Fruit fly (Drosophila melanogaster) whole organism, embryonic: Measurements from ENCODE around the gene CG14535.

Experiments
- B-H1 ChIP-seq: fragments of 200-800 bp; sonication (Bioruptor generic); IDR thresholded peaks from 3 replicates; pipeline ENCODE4 v1.3.6; 2022; ENCODE audit warnings: missing biosample characterization, missing genetic modification characterization
- CG10267 ChIP-seq: fragments of 200-800 bp; sonication (Bioruptor generic); optimal IDR thresholded peaks from 2 replicates; lab custom pipeline; 2018; ENCODE audit warnings: missing biosample characterization, mild to moderate bottlenecking, missing genetic modification characterization, moderate library complexity
- CG10366 ChIP-seq: fragments of 200-800 bp; sonication (Bioruptor generic); IDR thresholded peaks from 2 replicates; pipeline ENCODE4 v1.3.6; 2022; ENCODE audit warnings: missing biosample characterization, missing genetic modification characterization
- CG10543 ChIP-seq: fragments of 200-800 bp; sonication (Bioruptor generic); optimal IDR thresholded peaks from 3 replicates; lab custom pipeline; 2017; ENCODE audit warnings: missing biosample characterization, mild to moderate bottlenecking, missing genetic modification characterization, moderate library complexity
- CG13424 ChIP-seq: fragments of 200-800 bp; sonication (Bioruptor generic); optimal IDR thresholded peaks from 2 replicates; lab custom pipeline; 2019; ENCODE audit warnings: missing biosample characterization, mild to moderate bottlenecking, missing genetic modification characterization, moderate library complexity
- CG14014 ChIP-seq: fragments of 200-800 bp; sonication (Bioruptor generic); IDR thresholded peaks from 2 replicates; pipeline ENCODE4 v1.3.6; 2022; ENCODE audit warnings: missing biosample characterization, missing genetic modification characterization
- CG14441 ChIP-seq: fragments of 200-800 bp; sonication (Bioruptor generic); IDR thresholded peaks from 2 replicates; pipeline ENCODE4 v1.3.6; 2022; ENCODE audit warnings: missing biosample characterization, missing genetic modification characterization
- CG14710 ChIP-seq: fragments of 200-800 bp; sonication (Bioruptor generic); optimal IDR thresholded peaks from 3 replicates; lab custom pipeline; 2019; ENCODE audit warnings: missing biosample characterization, mild to moderate bottlenecking, missing genetic modification characterization, moderate library complexity
- CG1602 ChIP-seq: fragments of 200-800 bp; sonication (Bioruptor generic); optimal IDR thresholded peaks from 3 replicates; lab custom pipeline; 2016; ENCODE audit warnings: missing biosample characterization, missing genetic modification characterization
- CG17385 ChIP-seq: fragments of 200-800 bp; sonication (Bioruptor generic); optimal IDR thresholded peaks from 3 replicates; lab custom pipeline; 2018; ENCODE audit warnings: missing biosample characterization, mild to moderate bottlenecking, missing genetic modification characterization
- CG2678 ChIP-seq: fragments of 200-800 bp; sonication (Bioruptor generic); optimal IDR thresholded peaks from 3 replicates; lab custom pipeline; 2019; ENCODE audit warnings: missing biosample characterization, mild to moderate bottlenecking, missing genetic modification characterization, moderate library complexity
- CG31441 ChIP-seq: fragments of 200-800 bp; sonication (Bioruptor generic); IDR thresholded peaks from 2 replicates; pipeline ENCODE4 v1.3.6; 2022; ENCODE audit warnings: missing biosample characterization, missing genetic modification characterization
- CG34422 ChIP-seq: fragments of 200-800 bp; sonication (Bioruptor generic); IDR thresholded peaks from 3 replicates; pipeline ENCODE4 v1.3.6; 2022; ENCODE audit warnings: missing biosample characterization, missing genetic modification characterization
- CG3847 ChIP-seq: fragments of 200-800 bp; sonication (Bioruptor generic); IDR thresholded peaks from 2 replicates; pipeline ENCODE4 v1.3.6; 2022; ENCODE audit warnings: missing biosample characterization, missing genetic modification characterization
- CG6689 ChIP-seq: fragments of 200-800 bp; sonication (Bioruptor generic); IDR thresholded peaks from 2 replicates; pipeline ENCODE4 v1.3.6; 2022; ENCODE audit warnings: missing biosample characterization, missing genetic modification characterization
- CG7372 ChIP-seq: fragments of 200-800 bp; sonication (Bioruptor generic); IDR thresholded peaks from 2 replicates; pipeline ENCODE4 v1.3.6; 2022; ENCODE audit warnings: missing biosample characterization, missing genetic modification characterization
- CG8388 ChIP-seq: fragments of 200-800 bp; sonication (Bioruptor generic); optimal IDR thresholded peaks from 2 replicates; lab custom pipeline; 2019; ENCODE audit warnings: missing biosample characterization, mild to moderate bottlenecking, missing genetic modification characterization, moderate library complexity
- Chrac-16 ChIP-seq: fragments of 200-800 bp; sonication (Bioruptor generic); optimal IDR thresholded peaks from 3 replicates; lab custom pipeline; 2016; ENCODE audit warnings: missing biosample characterization, missing genetic modification characterization
- CoRest ChIP-seq: fragments of 200-800 bp; sonication (Bioruptor generic); optimal IDR thresholded peaks from 3 replicates; lab custom pipeline; 2018; ENCODE audit warnings: missing biosample characterization, mild to moderate bottlenecking, missing genetic modification characterization, moderate library complexity
- Dbx ChIP-seq: fragments of 200-800 bp; sonication (Bioruptor generic); IDR thresholded peaks from 3 replicates; pipeline ENCODE4 v1.3.6; 2022; ENCODE audit warnings: missing biosample characterization, missing genetic modification characterization
- Drgx ChIP-seq: fragments of 200-800 bp; sonication (Bioruptor generic); IDR thresholded peaks from 2 replicates; pipeline ENCODE4 v1.3.6; 2022; ENCODE audit warnings: missing biosample characterization, missing genetic modification characterization
- H15 ChIP-seq: fragments of 200-800 bp; sonication (Bioruptor generic); IDR thresholded peaks from 3 replicates; pipeline ENCODE4 v1.3.6; 2022; ENCODE audit warnings: missing biosample characterization, missing genetic modification characterization
- Hand ChIP-seq: fragments of 200-800 bp; sonication (Bioruptor generic); optimal IDR thresholded peaks from 2 replicates; lab custom pipeline; 2017; ENCODE audit warnings: mild to moderate bottlenecking, missing biosample characterization, missing genetic modification reagents, missing genetic modification characterization
- Hmr ChIP-seq: fragments of 200-800 bp; sonication (Bioruptor generic); optimal IDR thresholded peaks from 3 replicates; lab custom pipeline; 2017; ENCODE audit warnings: mild to moderate bottlenecking, missing biosample characterization, missing genetic modification reagents, missing genetic modification characterization
- Hr3 ChIP-seq: fragments of 200-800 bp; sonication (Bioruptor generic); optimal IDR thresholded peaks from 3 replicates; lab custom pipeline; 2016; ENCODE audit warnings: missing biosample characterization, missing genetic modification characterization
- Hr51 ChIP-seq, 2 experiments: fragments of 200-800 bp; sonication (Bioruptor generic); optimal IDR thresholded peaks; 2 replicates in 1 of 2; 3 replicates in 1 of 2; lab custom pipeline; 2016 to 2018; ENCODE audit warnings: missing biosample characterization in 2 of 2, missing genetic modification characterization in 2 of 2, mild to moderate bottlenecking in 1 of 2, moderate library complexity in 1 of 2
- Meics ChIP-seq: fragments of 200-800 bp; sonication (Bioruptor generic); optimal IDR thresholded peaks from 2 replicates; lab custom pipeline; 2017; ENCODE audit warnings: missing biosample characterization, mild to moderate bottlenecking, missing genetic modification characterization
- Six4 ChIP-seq: fragments of 200-800 bp; sonication (Bioruptor generic); optimal IDR thresholded peaks from 2 replicates; lab custom pipeline; 2016; ENCODE audit warnings: missing biosample characterization, missing genetic modification characterization
- Sox102F ChIP-seq: fragments of 200-800 bp; sonication (Bioruptor generic); optimal IDR thresholded peaks from 2 replicates; lab custom pipeline; 2018; ENCODE audit warnings: missing biosample characterization, mild to moderate bottlenecking, missing genetic modification characterization, moderate library complexity
- Spps ChIP-seq: fragments of 200-800 bp; sonication (Bioruptor generic); optimal IDR thresholded peaks from 2 replicates; lab custom pipeline; 2018; ENCODE audit warnings: missing biosample characterization, mild to moderate bottlenecking, missing genetic modification characterization
- ab ChIP-seq: fragments of 200-800 bp; sonication (Bioruptor generic); optimal IDR thresholded peaks from 2 replicates; lab custom pipeline; 2016; ENCODE audit warnings: missing biosample characterization, missing genetic modification characterization
- caup ChIP-seq: fragments of 200-800 bp; sonication (Bioruptor generic); optimal IDR thresholded peaks from 3 replicates; lab custom pipeline; 2017; ENCODE audit warnings: missing biosample characterization, mild to moderate bottlenecking, missing genetic modification characterization, moderate library complexity; ENCODE audit not compliant: severe bottlenecking
- dmrt99B ChIP-seq: fragments of 200-800 bp; sonication (Bioruptor generic); optimal IDR thresholded peaks from 2 replicates; lab custom pipeline; 2018; ENCODE audit warnings: missing biosample characterization, mild to moderate bottlenecking, missing genetic modification characterization, moderate library complexity
- esg ChIP-seq: fragments of 200-800 bp; sonication (Bioruptor generic); conservative IDR thresholded peaks from 2 replicates; pipeline ENCODE4 v1.3.6; 2022; ENCODE audit warnings: missing biosample characterization, missing genetic modification characterization
- eve ChIP-seq, 2 experiments: fragments of >200 bp; optimal IDR thresholded peaks; 2 replicates each; lab custom pipeline; 2017; ENCODE audit warnings: missing biosample characterization in 2 of 2, missing genetic modification characterization in 2 of 2
- gce ChIP-seq: fragments of 200-800 bp; sonication (Bioruptor generic); IDR thresholded peaks from 3 replicates; pipeline ENCODE4 v1.3.6; 2022; ENCODE audit warnings: missing biosample characterization, missing genetic modification characterization
- ind ChIP-seq: fragments of 200-800 bp; sonication (Bioruptor generic); optimal IDR thresholded peaks from 3 replicates; lab custom pipeline; 2016; ENCODE audit warnings: missing biosample characterization, missing genetic modification characterization
- jing ChIP-seq: fragments of 200-800 bp; sonication (Bioruptor generic); optimal IDR thresholded peaks from 2 replicates; lab custom pipeline; 2018; ENCODE audit warnings: missing biosample characterization, mild to moderate bottlenecking, missing genetic modification characterization
- ken ChIP-seq: fragments of 200-800 bp; sonication (Bioruptor generic); IDR thresholded peaks from 3 replicates; pipeline ENCODE4 v1.3.6; 2022; ENCODE audit warnings: missing biosample characterization, missing genetic modification characterization
- lab ChIP-seq: fragments of 200-800 bp; sonication (Bioruptor generic); optimal IDR thresholded peaks from 3 replicates; lab custom pipeline; 2017; ENCODE audit warnings: missing biosample characterization, missing genetic modification characterization, mild to moderate bottlenecking, moderate library complexity, missing genetic modification reagents
- otp ChIP-seq: fragments of 200-800 bp; sonication (Bioruptor generic); IDR thresholded peaks from 3 replicates; pipeline ENCODE4, ENCODE4 v1.3.6; 2022; ENCODE audit warnings: missing biosample characterization, missing genetic modification characterization
- pan ChIP-seq, 4 experiments: fragments of >200 bp in 3 of 4; fragments of 200-800 bp in 1 of 4; sonication (Bioruptor generic) in 1 of 4; optimal IDR thresholded peaks in 3 of 4; IDR thresholded peaks in 1 of 4; 2 replicates each; pipeline versions ENCODE4 v1.3.6 to Lab custom; 2017 to 2022; ENCODE audit warnings: missing biosample characterization in 2 of 4, missing genetic modification characterization in 2 of 4, mixed read lengths in 1 of 4
- phol ChIP-seq: fragments of 200-800 bp; sonication (Bioruptor generic); optimal IDR thresholded peaks from 3 replicates; lab custom pipeline; 2018; ENCODE audit warnings: missing biosample characterization, mild to moderate bottlenecking, missing genetic modification characterization, moderate library complexity
- sisA ChIP-seq: fragments of 200-800 bp; sonication (Bioruptor generic); IDR thresholded peaks from 2 replicates; pipeline ENCODE4 v1.3.6; 2022; ENCODE audit warnings: missing biosample characterization, missing genetic modification characterization
- slbo ChIP-seq: fragments of 200-800 bp; sonication (Bioruptor generic); IDR thresholded peaks from 2 replicates; pipeline ENCODE4 v1.3.6; 2022; ENCODE audit warnings: missing biosample characterization, missing genetic modification characterization
- ssp ChIP-seq: fragments of 200-800 bp; sonication (Bioruptor generic); IDR thresholded peaks from 2 replicates; pipeline ENCODE4 v1.3.6; 2022; ENCODE audit warnings: missing biosample characterization, missing genetic modification characterization
- tgo ChIP-seq: fragments of 200-800 bp; sonication (Bioruptor generic); IDR thresholded peaks from 3 replicates; pipeline ENCODE4 v1.3.6; 2022; ENCODE audit warnings: missing biosample characterization, missing genetic modification characterization
- wor ChIP-seq: fragments of 200-800 bp; sonication (Bioruptor generic); IDR thresholded peaks from 2 replicates; pipeline ENCODE4 v1.3.6; 2022; ENCODE audit warnings: missing biosample characterization, missing genetic modification characterization
- zfh1 ChIP-seq: fragments of 200-800 bp; sonication (Bioruptor generic); IDR thresholded peaks from 3 replicates; pipeline ENCODE4 v1.3.6; 2022; ENCODE audit warnings: missing biosample characterization, missing genetic modification characterization

CG14535 gene

dm6 chr2L:7849472-7849871 is 5.8 kb downstream of the CG14535 start (continued):
- peak; percentile 4 for TF ChIP-seq phol
- TF ChIP-seq caup, result peak; percentile 2
- TF ChIP-seq CG14441, result no peak
- TF ChIP-seq Sox102F (GFP tag; lab: Kevin White, UChicago), result peak; percentile 54
- no peak for TF ChIP-seq Spps (tag; lab: Kevin White, UChicago)
- TF ChIP-seq lab (GFP tag; lab: Kevin White, UChicago), result peak; percentile 61
- peak; percentile 32 for TF ChIP-seq CG13424 (tag; lab: Kevin White, UChicago)
- no peak for TF ChIP-seq pan (optimal IDR thresholded peaks at IDR 0.05; lab: Kevin White, UChicago)
- peak in 1 of 2 experiments; percentile 45 for TF ChIP-seq pan (GFP tag; optimal IDR thresholded peaks at IDR 0.05 in 1 of 2, IDR thresholded peaks at IDR 0.05 in 1 of 2)
- TF ChIP-seq CG10543, result no peak
- no peak for TF ChIP-seq eve (GFP tag; optimal IDR thresholded peaks at IDR 0.05; lab: Kevin White, UChicago)
- TF ChIP-seq CG3847 (GFP tag; lab: Robert Waterston, UW), result no peak
- TF ChIP-seq CG14710 (tag; lab: Kevin White, UChicago), result no peak
- TF ChIP-seq Hmr (GFP tag; lab: Kevin White, UChicago), result peak; percentile 9
- 0 out of 3 replicates have a peak, but pooled peaks have one; percentile 11 for TF ChIP-seq otp (GFP tag; lab: Robert Waterston, UW)
- TF ChIP-seq Drgx (GFP tag; lab: Robert Waterston, UW), result peak; percentile 20; the same call in 1 of the 2 replicates
- TF ChIP-seq CG10366 (GFP tag; lab: Robert Waterston, UW), result peak; percentile 12; the same call in 1 of the 2 replicates
- TF ChIP-seq jing, result no peak
- TF ChIP-seq CG8388 (GFP tag; lab: Kevin White, UChicago), result peak; percentile 36
- TF ChIP-seq CG7372, result no peak
- 0 out of 2 replicates have a peak, but pooled peaks have one; percentile 34 for TF ChIP-seq wor (GFP tag; lab: Robert Waterston, UW)
- peak; percentile 47; the same call in 2 of the 3 replicates for TF ChIP-seq tgo (GFP tag; lab: Robert Waterston, UW)
- TF ChIP-seq zfh1, result peak; percentile 43; the same call in 1 of the 3 replicates
- no peak for TF ChIP-seq ab (GFP tag; lab: Kevin White, UChicago)
- TF ChIP-seq sisA (GFP tag; lab: Robert Waterston, UW), result peak; percentile 36; the same call in 1 of the 2 replicates
- peak; percentile 57 for TF ChIP-seq slbo (GFP tag; lab: Robert Waterston, UW)
- peak in 1 of 2 experiments; percentile 45 for TF ChIP-seq Hr51 (GFP tag; optimal IDR thresholded peaks at IDR 0.05; lab: Kevin White, UChicago)
- peak; percentile 34; the same call in 1 of the 2 replicates for TF ChIP-seq CG14014 (GFP tag; lab: Robert Waterston, UW)
- peak; percentile 22; the same call in 1 of the 2 replicates for TF ChIP-seq CG6689 (GFP tag; lab: Robert Waterston, UW)
- TF ChIP-seq gce (GFP tag; lab: Robert Waterston, UW), result no peak
- TF ChIP-seq Chrac-16 (GFP tag; lab: Kevin White, UChicago), result no peak
- no peak for TF ChIP-seq Six4 (GFP tag; lab: Kevin White, UChicago)
- peak; percentile 20 for TF ChIP-seq Hr3 (GFP tag; lab: Kevin White, UChicago)
- 0 out of 3 replicates have a peak, but pooled peaks have one; percentile 37 for TF ChIP-seq CG34422 (GFP tag; lab: Robert Waterston, UW)
- TF ChIP-seq ken (GFP tag; lab: Robert Waterston, UW), result no peak
- no peak for TF ChIP-seq CG1602
- peak; percentile 27; the same call in 1 of the 2 replicates for TF ChIP-seq CG31441 (GFP tag; lab: Robert Waterston, UW)
- peak; percentile 64; the same call in 2 of the 3 replicates for TF ChIP-seq Dbx
- peak; percentile 11 for TF ChIP-seq Meics (GFP tag; lab: Kevin White, UChicago)
- TF ChIP-seq ind (GFP tag; lab: Kevin White, UChicago), result peak; percentile 10
- TF ChIP-seq esg, result peak; percentile 31
- no peak for TF ChIP-seq H15
- TF ChIP-seq CG17385, result peak; percentile 10
- peak; percentile 60 for TF ChIP-seq dmrt99B (tag; lab: Kevin White, UChicago)
- peak; percentile 29 for TF ChIP-seq CoRest (tag; lab: Kevin White, UChicago)
- peak; percentile 7 for TF ChIP-seq Hand (GFP tag; lab: Kevin White, UChicago)
- TF ChIP-seq CG10267 (tag; lab: Kevin White, UChicago), result peak; percentile 17
- TF ChIP-seq CG2678 (tag; lab: Kevin White, UChicago), result peak; percentile 58
- no peak for TF ChIP-seq B-H1 (GFP tag; lab: Robert Waterston, UW)
- TF ChIP-seq ssp (GFP tag; lab: Robert Waterston, UW), result peak; percentile 23; the same call in 1 of the 2 replicates
